Worm (Caenorhabditis elegans): ENCODE data around the gene ZK177.9.
A peak's percentile ranks its signal among the peaks of the same experiment; 100 is the strongest.

Gene ZK177.9

ce11 chrII:5517643-5518042 is at the start of gene ZK177.9:
ZK177.9 (minus strand) TSS chrII:5517743.
- TF ChIP-seq nhr-47 (tag; optimal IDR thresholded peaks at IDR 0.05) (no peak), C04F5.9 (tag; optimal IDR thresholded peaks at IDR 0.05) (no peak), xbp-1 (tag; optimal IDR thresholded peaks at IDR 0.05) (no peak), vab-15 (tag; optimal IDR thresholded peaks at IDR 0.05) (no peak), C34B4.2 (tag; optimal IDR thresholded peaks at IDR 0.05) (no peak), sup-37 (GFP tag; optimal IDR thresholded peaks at IDR 0.05) (no peak)

ce11 chrII:5565082-5565623 is 47.6 kb upstream of the ZK177.9 start:
- TF ChIP-seq tlp-1 (tag; optimal IDR thresholded peaks at IDR 0.05) (no peak), sptf-1 (tag; optimal IDR thresholded peaks at IDR 0.05) (no peak), ceh-90 (tag; optimal IDR thresholded peaks at IDR 0.05) (no peak), ceh-82 (tag; optimal IDR thresholded peaks at IDR 0.05) (no peak), pqm-1 (tag; optimal IDR thresholded peaks at IDR 0.05) (no peak), egl-13 (tag; optimal IDR thresholded peaks at IDR 0.05) (no peak), unc-30 (tag; optimal IDR thresholded peaks at IDR 0.05) (no peak), unc-62 (GFP tag; optimal IDR thresholded peaks at IDR 0.05) (no peak), ztf-11 (tag; optimal IDR thresholded peaks at IDR 0.05) (no peak), nhr-71 (tag; optimal IDR thresholded peaks at IDR 0.05) (no peak), lir-3 (tag; optimal IDR thresholded peaks at IDR 0.05; ENCODE audit: poor library complexity) (no peak), hlh-4 (tag; optimal IDR thresholded peaks at IDR 0.05) (no peak), pag-3 (tag; optimal IDR thresholded peaks at IDR 0.05; ENCODE audit: borderline replicate concordance, insufficient read depth) (no peak), grh-1 (GFP tag; IDR thresholded peaks at IDR 0.05) (no peak), efl-3 (GFP tag; optimal IDR thresholded peaks at IDR 0.05) (no peak), zip-4 (GFP tag; optimal IDR thresholded peaks at IDR 0.05) (no peak), zag-1 (tag; optimal IDR thresholded peaks at IDR 0.05) (no peak), snu-23 (GFP tag; optimal IDR thresholded peaks at IDR 0.05) (no peak), fos-1 (tag; optimal IDR thresholded peaks at IDR 0.05) (no peak), ces-1 (GFP tag; optimal IDR thresholded peaks at IDR 0.05) (no peak)

- TF ChIP-seq grh-1 (GFP tag; IDR thresholded peaks at IDR 0.05), result no peak
- peak; percentile 92 for TF ChIP-seq elt-2 (tag; optimal IDR thresholded peaks at IDR 0.05)
These were observed 43.8 kb upstream of the ZK177.9 start, which contains the start of gene C17C3.3 for ce11 chrII:5561392-5561791. C17C3.3 (plus strand) TSS chrII:5561737.

- TF ChIP-seq ztf-11 (tag; optimal IDR thresholded peaks at IDR 0.05), result no peak
- TF ChIP-seq mab-9 (GFP tag; IDR thresholded peaks at IDR 0.05), result no peak
- TF ChIP-seq tbx-2 (tag; optimal IDR thresholded peaks at IDR 0.05), result no peak
- no peak for TF ChIP-seq pqm-1 (tag; optimal IDR thresholded peaks at IDR 0.05)
- TF ChIP-seq nhr-28 (tag; optimal IDR thresholded peaks at IDR 0.05), result no peak
- no peak for TF ChIP-seq mep-1 (tag; optimal IDR thresholded peaks at IDR 0.05)
- TF ChIP-seq nhr-90 (tag; optimal IDR thresholded peaks at IDR 0.05; ENCODE audit: poor library complexity), result no peak
- TF ChIP-seq Y116A8C.19 (tag; optimal IDR thresholded peaks at IDR 0.05; ENCODE audit: borderline replicate concordance), result no peak
- TF ChIP-seq elt-2 (tag; optimal IDR thresholded peaks at IDR 0.05), result peak; percentile 99
- peak; percentile 59 for TF ChIP-seq nhr-71 (tag; optimal IDR thresholded peaks at IDR 0.05)
- TF ChIP-seq C34B4.2 (tag; optimal IDR thresholded peaks at IDR 0.05), result no peak
- TF ChIP-seq lin-14 (GFP tag; optimal IDR thresholded peaks at IDR 0.05), result no peak
- peak; percentile 21 for TF ChIP-seq nhr-20 (tag; optimal IDR thresholded peaks at IDR 0.05)
- TF ChIP-seq lin-35 (GFP tag; optimal IDR thresholded peaks at IDR 0.05), result peak in 1 of 2 experiments; percentile 57
- TF ChIP-seq fos-1 (tag; optimal IDR thresholded peaks at IDR 0.05), result no peak
- peak in 1 of 2 experiments; percentile 22 for TF ChIP-seq mdl-1 (tag; optimal IDR thresholded peaks at IDR 0.05)
- TF ChIP-seq ztf-4 (tag; optimal IDR thresholded peaks at IDR 0.05), result no peak
- no peak for TF ChIP-seq nhr-77 (tag; optimal IDR thresholded peaks at IDR 0.05)
These were observed 39.6 kb upstream of the ZK177.9 start for ce11 chrII:5557134-5557533.
